Fruit fly (Drosophila melanogaster) whole organism, adult: ENCODE results near the gene Vlet.

Experiments
- CG14711 ChIP-seq: fragments of 200-800 bp; sonication (Bioruptor generic); optimal IDR thresholded peaks from 2 replicates; lab custom pipeline; 2018; ENCODE audit warnings: missing biosample characterization, mild to moderate bottlenecking, missing genetic modification characterization, moderate library complexity
- CG33017 ChIP-seq: fragments of 200-800 bp; sonication (Bioruptor generic); optimal IDR thresholded peaks from 2 replicates; lab custom pipeline; 2018; ENCODE audit warnings: missing biosample characterization, mild to moderate bottlenecking, missing genetic modification characterization, moderate library complexity
- CG5204 ChIP-seq: fragments of 200-800 bp; sonication (Bioruptor generic); optimal IDR thresholded peaks from 2 replicates; lab custom pipeline; 2016; ENCODE audit warnings: missing biosample characterization, missing genetic modification characterization
- CG7045 ChIP-seq: fragments of 200-800 bp; sonication (Bioruptor generic); optimal IDR thresholded peaks from 2 replicates; lab custom pipeline; 2017; ENCODE audit warnings: missing biosample characterization, mild to moderate bottlenecking, missing genetic modification characterization
- Crg-1 ChIP-seq: fragments of 200-800 bp; sonication (Bioruptor generic); optimal IDR thresholded peaks from 2 replicates; lab custom pipeline; 2016; ENCODE audit warnings: missing biosample characterization, missing genetic modification characterization
- Hr96 ChIP-seq: fragments of 200-800 bp; sonication (Bioruptor generic); optimal IDR thresholded peaks from 2 replicates; lab custom pipeline; 2016; ENCODE audit warnings: missing biosample characterization, missing genetic modification characterization
- bab1 ChIP-seq: fragments of 200-800 bp; sonication (Bioruptor generic); optimal IDR thresholded peaks from 3 replicates; lab custom pipeline; 2019; ENCODE audit warnings: missing biosample characterization, mild to moderate bottlenecking, missing genetic modification characterization, moderate library complexity

DNA sequence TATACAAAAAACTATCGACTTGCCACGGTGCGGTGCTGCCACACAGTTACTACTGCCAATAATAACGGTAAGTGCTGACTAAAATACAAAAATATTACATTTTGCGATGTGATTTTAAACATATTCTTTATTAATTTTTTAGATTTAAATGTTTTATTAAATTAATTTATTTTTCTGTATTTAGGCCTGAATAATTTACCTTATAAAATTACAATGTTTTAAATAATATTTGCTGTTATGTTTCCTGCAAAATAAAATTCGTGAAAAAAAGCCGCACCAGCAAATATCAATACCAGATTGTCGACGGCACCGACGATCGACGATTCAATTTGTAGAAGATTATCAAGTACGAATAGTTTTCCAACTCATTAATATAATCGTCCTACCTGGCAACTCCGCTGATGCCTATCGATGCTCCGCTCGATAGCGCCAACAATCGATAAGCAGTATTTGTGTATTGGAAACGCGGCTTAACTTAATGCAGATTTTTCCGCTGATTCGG is at the start of gene Vlet, which contains the start of gene bif:
- no peak for TF ChIP-seq CG33017 (tag; lab: Kevin White, UChicago)
- peak; percentile 56 for TF ChIP-seq Crg-1 (GFP tag; lab: Kevin White, UChicago)
- TF ChIP-seq bab1 (GFP tag; lab: Kevin White, UChicago), result peak; percentile 62
- TF ChIP-seq CG5204 (GFP tag; lab: Kevin White, UChicago), result peak; percentile 37
- peak; percentile 75 for TF ChIP-seq CG14711 (tag; lab: Kevin White, UChicago)
- TF ChIP-seq CG7045 (GFP tag; lab: Kevin White, UChicago), result peak; percentile 40
- peak; percentile 55 for TF ChIP-seq Hr96 (GFP tag; lab: Kevin White, UChicago)
